Fruit fly (Drosophila melanogaster) whole organism, pupa: ENCODE measurements around the gene Nup154.

Source experiments
- CG10348 ChIP-seq: fragments of 200-800 bp; sonication (Bioruptor generic); IDR thresholded peaks from 2 replicates; pipeline ENCODE4 v1.3.6; 2022; ENCODE audit warnings: missing biosample characterization, missing genetic modification characterization
- CG13204 ChIP-seq: fragments of 200-800 bp; sonication (Bioruptor generic); optimal IDR thresholded peaks from 2 replicates; lab custom pipeline; 2018; ENCODE audit warnings: missing biosample characterization, mild to moderate bottlenecking, missing genetic modification characterization, moderate library complexity
- CG17806 ChIP-seq: fragments of 200-800 bp; sonication (Bioruptor generic); optimal IDR thresholded peaks from 2 replicates; lab custom pipeline; 2018; ENCODE audit warnings: missing biosample characterization, mild to moderate bottlenecking, missing genetic modification characterization, moderate library complexity
- CG32121 ChIP-seq: fragments of 200-800 bp; sonication (Bioruptor generic); IDR thresholded peaks from 2 replicates; pipeline ENCODE4 v1.3.6; 2022; ENCODE audit warnings: missing biosample characterization, missing genetic modification characterization
- CG34367 ChIP-seq: fragments of 200-800 bp; sonication (Bioruptor generic); optimal IDR thresholded peaks from 2 replicates; lab custom pipeline; 2018; ENCODE audit warnings: missing biosample characterization, mild to moderate bottlenecking, missing genetic modification characterization
- CG4496 ChIP-seq: fragments of 200-800 bp; sonication (Bioruptor generic); IDR thresholded peaks from 3 replicates; pipeline ENCODE4 v1.3.6; 2022; ENCODE audit warnings: missing biosample characterization, missing genetic modification characterization
- CG8159 ChIP-seq: fragments of 200-800 bp; sonication (Bioruptor generic); optimal IDR thresholded peaks from 3 replicates; lab custom pipeline; 2018; ENCODE audit warnings: missing biosample characterization, mild to moderate bottlenecking, missing genetic modification characterization, moderate library complexity
- CG8301 ChIP-seq: fragments of 200-800 bp; sonication (Bioruptor generic); optimal IDR thresholded peaks from 2 replicates; lab custom pipeline; 2018; ENCODE audit warnings: missing biosample characterization, mild to moderate bottlenecking, missing genetic modification characterization
- D1 ChIP-seq: fragments of 200-800 bp; sonication (Bioruptor generic); optimal IDR thresholded peaks from 2 replicates; lab custom pipeline; 2018; ENCODE audit warnings: missing biosample characterization, mild to moderate bottlenecking, missing genetic modification characterization, moderate library complexity
- EcR ChIP-seq: fragments of 200-800 bp; sonication (Bioruptor generic); optimal IDR thresholded peaks from 3 replicates; lab custom pipeline; 2019; ENCODE audit warnings: missing biosample characterization, missing genetic modification characterization, mild to moderate bottlenecking, moderate library complexity, missing genetic modification reagents
- Ets98B ChIP-seq: fragments of 200-800 bp; sonication (Bioruptor generic); IDR thresholded peaks from 2 replicates; pipeline ENCODE4 v1.3.6; 2022; ENCODE audit warnings: missing biosample characterization, missing genetic modification characterization
- fd96Ca ChIP-seq: fragments of 200-800 bp; sonication (Bioruptor generic); IDR thresholded peaks from 3 replicates; pipeline ENCODE4 v1.3.6; 2022; ENCODE audit warnings: missing biosample characterization, missing genetic modification characterization
- rn ChIP-seq: fragments of 200-800 bp; sonication (Bioruptor generic); IDR thresholded peaks from 2 replicates; pipeline ENCODE4 v1.3.6; 2022; ENCODE audit warnings: missing biosample characterization, missing genetic modification characterization

DNA sequence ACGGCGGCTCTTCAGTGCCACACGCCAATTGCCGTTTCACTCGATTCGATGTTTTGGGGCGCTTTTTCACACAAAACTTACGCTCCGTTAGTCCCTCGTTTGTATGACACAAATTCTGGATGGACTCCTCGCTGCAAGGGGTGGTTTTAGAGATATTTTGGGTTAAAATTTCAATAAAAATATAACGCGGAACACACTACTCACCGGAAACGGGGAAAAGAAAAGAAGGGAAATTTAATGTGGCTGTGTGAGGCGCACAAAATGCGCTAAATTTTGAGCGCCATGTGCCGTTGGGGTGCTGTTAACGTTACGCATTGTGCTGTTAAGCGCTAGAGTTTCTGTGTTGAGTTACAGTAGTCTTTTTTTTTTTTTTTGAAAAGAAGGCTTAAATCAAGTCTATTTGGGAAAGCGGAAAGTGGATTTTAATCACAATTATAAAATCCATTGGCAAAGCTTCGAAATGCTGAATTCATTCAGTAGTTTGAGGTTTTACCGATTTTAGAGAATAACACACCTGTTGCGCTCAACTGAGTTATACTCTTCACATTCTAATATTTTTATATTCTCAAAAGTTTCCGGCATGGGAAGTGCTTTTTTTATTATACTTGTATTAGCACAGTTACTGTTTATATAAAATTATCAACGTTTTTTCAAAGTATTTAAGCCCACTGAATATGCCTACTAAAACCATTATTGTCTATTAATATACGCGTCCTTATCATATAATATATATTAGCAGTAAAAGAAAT, 521 bp upstream of the Nup154 start, which contains the start of gene RpL9:
- TF ChIP-seq EcR (no peak), CG8159 (tag; lab: Kevin White, UChicago) (no peak), CG8301 (no peak), CG17806 (tag; lab: Kevin White, UChicago) (peak; percentile 30), D1 (tag; lab: Kevin White, UChicago) (no peak), CG13204 (GFP tag; lab: Kevin White, UChicago) (no peak), CG32121 (no peak; the same call in 1 of the 2 replicates), fd96Ca (no peak), CG34367 (tag; lab: Kevin White, UChicago) (no peak), CG10348 (GFP tag; lab: Robert Waterston, UW) (no peak), Ets98B (no peak), CG4496 (GFP tag; lab: Robert Waterston, UW) (no peak), rn (GFP tag; lab: Robert Waterston, UW) (no peak)
